Fruit fly (Drosophila melanogaster) whole organism: ENCODE data around the gene Klp64D.
A peak's percentile ranks its signal among the peaks of the same experiment; 100 is the strongest.

ENCODE experiments used
- CG8478 ChIP-seq: fragments of >200 bp; optimal IDR thresholded peaks from 2 replicates; lab custom pipeline; 2018; ENCODE audit warnings: inconsistent platforms
- Dll ChIP-seq: fragments of >200 bp; optimal IDR thresholded peaks from 2 replicates; lab custom pipeline; 2017
- EcR ChIP-seq, 2 experiments: fragments of >200 bp; optimal IDR thresholded peaks; 2 replicates each; lab custom pipeline; 2017; ENCODE audit warnings: missing biosample characterization in 2 of 2, missing genetic modification characterization in 2 of 2, missing genetic modification reagents in 2 of 2
- pan ChIP-seq: fragments of >200 bp; optimal IDR thresholded peaks from 2 replicates; lab custom pipeline; 2017
- psq ChIP-seq: fragments of >200 bp; optimal IDR thresholded peaks from 2 replicates; lab custom pipeline; 2017
- usp ChIP-seq: fragments of >200 bp; optimal IDR thresholded peaks from 2 replicates; lab custom pipeline; 2017; ENCODE audit warnings: missing biosample characterization, missing genetic modification characterization, mixed read lengths

Gene Klp64D

DNA sequence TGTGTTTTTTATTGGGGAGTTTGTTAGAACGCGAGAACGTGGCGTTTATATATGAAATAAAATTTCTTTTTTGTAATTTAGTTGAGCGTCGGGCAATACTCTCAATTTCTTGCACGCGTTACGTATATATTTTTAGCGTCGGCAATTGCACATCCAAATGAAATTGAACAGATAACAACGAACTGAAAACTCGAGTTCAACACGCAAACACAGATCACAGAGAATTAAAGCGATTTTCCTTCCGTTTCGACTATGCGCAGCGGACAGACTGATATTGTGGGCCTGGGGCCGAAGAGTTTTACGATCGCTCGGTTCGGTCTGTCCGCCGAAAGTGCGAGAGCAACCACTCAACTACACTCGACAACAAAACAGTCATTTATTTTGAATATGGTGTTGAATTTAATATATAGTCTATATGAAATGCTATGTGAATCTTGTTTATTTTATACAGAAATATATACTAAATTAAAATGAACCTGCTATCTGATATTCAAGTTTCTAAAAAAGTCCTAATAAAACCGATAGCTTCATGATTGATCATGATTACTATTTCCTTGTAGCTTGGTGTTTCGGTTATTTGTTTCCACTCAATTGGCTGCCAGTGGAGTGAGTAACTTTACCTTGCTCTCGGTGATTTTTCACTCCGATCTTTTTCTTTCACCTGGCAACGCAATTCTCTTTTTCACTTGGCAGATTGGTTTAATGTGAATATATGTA is 4.0 kb downstream of the Klp64D start, which contains the start of gene CG46456:
Gene CG46456 (minus strand): TSS at position 273 of the 717 bp plus-strand sequence.
- TF ChIP-seq psq (no peak), CG8478 (lab: Kevin White, UChicago) (no peak), Dll (no peak), pan (lab: Kevin White, UChicago) (no peak), usp (GFP tag; lab: Kevin White, UChicago) (no peak), EcR (GFP tag; optimal IDR thresholded peaks at IDR 0.05; lab: Kevin White, UChicago) (no peak)

dm6 chr3L:5354472-5354871 is 4.7 kb downstream of the Klp64D start:
- TF ChIP-seq EcR (GFP tag; optimal IDR thresholded peaks at IDR 0.05; lab: Kevin White, UChicago) (no peak), Dll (no peak), usp (GFP tag; lab: Kevin White, UChicago) (no peak), CG8478 (lab: Kevin White, UChicago) (no peak), pan (lab: Kevin White, UChicago) (no peak), psq (no peak)

dm6 chr3L:5353484-5354056 is 5.6 kb downstream of the Klp64D start:
- TF ChIP-seq psq (no peak), usp (GFP tag; lab: Kevin White, UChicago) (no peak), CG8478 (lab: Kevin White, UChicago) (no peak), EcR (GFP tag; optimal IDR thresholded peaks at IDR 0.05; lab: Kevin White, UChicago) (no peak)

dm6 chr3L:5352684-5353322 is 6.4 kb downstream of the Klp64D start:
- no peak for TF ChIP-seq psq
- TF ChIP-seq Dll = no peak
- TF ChIP-seq pan (lab: Kevin White, UChicago) = no peak
- TF ChIP-seq CG8478 (lab: Kevin White, UChicago) = no peak
- TF ChIP-seq EcR (GFP tag; optimal IDR thresholded peaks at IDR 0.05; lab: Kevin White, UChicago) = peak in 1 of 2 experiments; percentile 69

dm6 chr3L:5351348-5351850 is 7.8 kb downstream of the Klp64D start:
- TF ChIP-seq Dll (no peak), psq (no peak), CG8478 (lab: Kevin White, UChicago) (no peak), usp (GFP tag; lab: Kevin White, UChicago) (no peak), EcR (GFP tag; optimal IDR thresholded peaks at IDR 0.05; lab: Kevin White, UChicago) (no peak), pan (lab: Kevin White, UChicago) (no peak)

DNA sequence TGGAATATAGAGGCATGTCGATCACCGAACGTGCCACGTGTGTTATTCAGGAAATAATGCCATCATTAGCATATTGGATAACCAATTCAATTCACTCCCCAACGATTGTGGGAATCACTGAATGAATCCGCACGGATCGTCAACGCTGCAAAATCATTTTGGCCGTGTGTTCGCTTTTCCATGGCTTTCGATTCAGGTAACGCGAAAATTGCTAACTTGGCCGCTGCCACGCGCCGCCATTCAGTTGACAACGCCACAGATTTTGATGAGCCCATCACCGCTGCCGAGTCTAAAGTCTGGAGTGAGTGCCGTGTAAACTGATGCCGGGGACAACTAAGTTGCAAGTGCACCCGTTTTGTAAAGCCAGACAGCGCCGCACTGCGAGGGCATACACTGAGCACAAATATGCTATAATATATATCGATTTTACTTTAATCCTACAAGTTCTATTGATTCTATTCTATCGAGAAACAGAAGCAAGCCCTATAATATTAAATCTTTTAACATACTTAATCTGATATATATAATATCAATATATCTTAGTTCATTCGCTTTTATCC is 9.4 kb downstream of the Klp64D start:
- TF ChIP-seq usp (GFP tag; lab: Kevin White, UChicago) = no peak
- no peak for TF ChIP-seq EcR (GFP tag; optimal IDR thresholded peaks at IDR 0.05; lab: Kevin White, UChicago)
- no peak for TF ChIP-seq psq
- TF ChIP-seq pan (lab: Kevin White, UChicago) = no peak
- TF ChIP-seq CG8478 (lab: Kevin White, UChicago) = no peak
- no peak for TF ChIP-seq Dll

DNA sequence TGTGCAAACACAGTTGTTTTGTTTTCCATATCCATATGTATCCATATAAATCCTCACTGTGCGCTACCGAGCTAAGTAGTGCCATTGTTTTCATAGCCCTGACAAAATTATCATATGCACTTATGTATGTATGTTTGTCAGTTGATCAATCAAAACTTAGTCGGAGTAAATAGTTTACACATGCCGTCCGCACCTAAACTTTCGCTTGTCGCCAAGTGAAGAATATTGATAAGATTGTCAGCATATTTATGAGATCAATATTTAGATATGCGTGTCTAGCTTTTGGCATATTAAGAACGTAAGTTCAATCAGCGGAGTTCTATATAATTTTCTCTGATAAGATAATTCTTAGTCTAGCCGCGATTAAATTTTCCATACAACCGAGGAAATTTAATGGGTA is 10.2 kb downstream of the Klp64D start:
- TF ChIP-seq usp (GFP tag; lab: Kevin White, UChicago) = no peak
- no peak for TF ChIP-seq CG8478 (lab: Kevin White, UChicago)
- TF ChIP-seq psq = no peak
- TF ChIP-seq Dll = no peak
- no peak for TF ChIP-seq EcR (GFP tag; optimal IDR thresholded peaks at IDR 0.05; lab: Kevin White, UChicago)
- no peak for TF ChIP-seq pan (lab: Kevin White, UChicago)

DNA sequence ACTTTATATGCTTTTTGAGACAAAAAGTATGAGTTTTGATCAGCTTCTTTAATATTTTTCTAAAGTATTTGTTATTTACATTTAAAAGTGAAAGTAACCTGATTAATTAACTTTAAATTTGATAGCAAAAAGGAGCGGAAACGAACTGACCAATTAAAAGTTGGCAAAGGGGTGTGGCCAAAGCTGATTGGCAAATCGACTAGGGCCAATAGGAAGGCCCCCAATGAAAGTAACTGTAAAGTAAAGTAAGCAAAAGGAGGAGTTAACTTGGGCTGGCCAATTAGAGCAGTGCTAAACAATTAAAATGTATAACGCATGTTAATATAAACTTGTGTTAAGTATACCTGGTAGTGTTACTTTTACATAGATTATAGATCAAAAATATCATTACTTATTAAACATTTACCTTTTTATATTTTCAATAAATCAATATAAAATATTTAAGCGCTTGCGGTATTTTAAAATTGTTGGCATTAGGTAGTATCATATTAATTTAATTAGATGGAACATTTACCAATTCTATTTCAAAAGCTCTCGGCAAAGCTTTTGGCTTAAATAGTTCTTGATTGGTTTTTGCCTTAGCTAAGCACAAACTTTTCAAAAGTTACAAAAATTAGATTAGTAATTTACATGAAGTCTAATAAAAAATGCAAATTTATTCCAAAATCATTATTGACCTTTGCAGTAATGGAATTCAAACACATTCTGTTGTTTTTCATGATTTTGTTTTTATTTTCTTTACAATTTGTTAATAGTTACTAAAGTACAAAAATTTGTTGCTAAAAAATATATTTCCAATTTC is 16.1 kb downstream of the Klp64D start:
- TF ChIP-seq Dll (no peak), EcR (GFP tag; optimal IDR thresholded peaks at IDR 0.05; lab: Kevin White, UChicago) (no peak), psq (no peak), usp (GFP tag; lab: Kevin White, UChicago) (no peak), CG8478 (lab: Kevin White, UChicago) (no peak), pan (lab: Kevin White, UChicago) (no peak)

DNA sequence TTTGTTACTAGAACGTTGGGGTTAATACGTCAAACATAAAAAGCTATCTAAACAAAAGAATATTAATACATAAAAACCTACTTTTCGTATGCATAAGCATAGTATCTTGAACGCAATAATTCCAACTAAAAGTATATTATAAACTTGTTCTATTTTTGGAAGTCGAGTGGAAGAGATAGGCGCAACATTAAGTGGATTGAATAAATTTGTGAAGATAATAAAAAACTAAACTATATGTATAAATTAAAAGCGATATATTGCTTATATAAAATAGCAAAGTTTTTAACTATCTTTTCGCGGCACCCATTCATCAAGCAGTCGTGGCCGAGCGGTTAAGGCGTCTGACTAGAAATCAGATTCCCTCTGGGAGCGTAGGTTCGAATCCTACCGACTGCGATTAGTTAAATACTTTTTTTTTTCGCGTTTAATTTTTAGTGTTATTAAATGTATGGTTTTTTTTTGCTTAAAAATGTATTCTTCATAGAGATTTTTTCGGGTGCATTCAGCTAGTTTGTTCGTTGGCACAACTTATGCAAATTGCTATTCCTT is 17.3 kb downstream of the Klp64D start:
- TF ChIP-seq Dll = no peak
- no peak for TF ChIP-seq CG8478 (lab: Kevin White, UChicago)
- no peak for TF ChIP-seq usp (GFP tag; lab: Kevin White, UChicago)
- TF ChIP-seq pan (lab: Kevin White, UChicago) = no peak
- TF ChIP-seq psq = no peak
- no peak for TF ChIP-seq EcR (GFP tag; optimal IDR thresholded peaks at IDR 0.05; lab: Kevin White, UChicago)

dm6 chr3L:5329460-5329859 is 29.7 kb downstream of the Klp64D start:
- TF ChIP-seq CG8478 (lab: Kevin White, UChicago) (no peak), Dll (no peak), usp (GFP tag; lab: Kevin White, UChicago) (no peak), psq (no peak), pan (lab: Kevin White, UChicago) (no peak), EcR (GFP tag; optimal IDR thresholded peaks at IDR 0.05; lab: Kevin White, UChicago) (no peak)

- TF ChIP-seq psq (no peak), CG8478 (lab: Kevin White, UChicago) (no peak), Dll (no peak), EcR (GFP tag; optimal IDR thresholded peaks at IDR 0.05; lab: Kevin White, UChicago) (no peak), pan (lab: Kevin White, UChicago) (no peak), usp (GFP tag; lab: Kevin White, UChicago) (no peak)
Measured at dm6 chr3L:5327821-5328220, 31.4 kb downstream of the Klp64D start.
